Worm (Caenorhabditis elegans): ENCODE results near the gene K02A2.5.
"Not testable (repeated sequence)": the region's sequence is repeated elsewhere in the genome, so short reads cannot be mapped to it uniquely, and the experiment has no call there.

Gene K02A2.5

ce11 chrII:7374143-7374542 is 37.7 kb downstream of the K02A2.5 start, which contains the start of the genes mtch-1 and rpb-4 (continued):
- TF ChIP-seq C04F5.9 (tag; optimal IDR thresholded peaks at IDR 0.05) (no peak), jun-1 (tag; optimal IDR thresholded peaks at IDR 0.05) (no peak), fkh-10 (GFP tag; optimal IDR thresholded peaks at IDR 0.05) (no peak), ets-5 (GFP tag; IDR thresholded peaks at IDR 0.05) (no peak), mdl-1 (tag; optimal IDR thresholded peaks at IDR 0.05) (peak in 1 of 2 experiments; percentile 10), nhr-76 (tag; optimal IDR thresholded peaks at IDR 0.05) (no peak), snpc-4 (tag; optimal IDR thresholded peaks at IDR 0.05) (peak; percentile 4), nhr-77 (tag; optimal IDR thresholded peaks at IDR 0.05) (no peak), nhr-12 (tag; optimal IDR thresholded peaks at IDR 0.05) (no peak), ceh-82 (tag; optimal IDR thresholded peaks at IDR 0.05) (peak in 1 of 3 experiments; percentile 2), zip-4 (GFP tag; optimal IDR thresholded peaks at IDR 0.05) (no peak), hlh-4 (tag; optimal IDR thresholded peaks at IDR 0.05) (no peak), hpl-2 (GFP tag; optimal IDR thresholded peaks at IDR 0.05) (no peak), fkh-8 (tag; optimal IDR thresholded peaks at IDR 0.05) (no peak), mab-9 (GFP tag; IDR thresholded peaks at IDR 0.05) (no peak), ceh-90 (tag; optimal IDR thresholded peaks at IDR 0.05) (no peak), vab-15 (tag; optimal IDR thresholded peaks at IDR 0.05) (no peak), alr-1 (tag; optimal IDR thresholded peaks at IDR 0.05; ENCODE audit: borderline replicate concordance) (no peak), mep-1 (tag; optimal IDR thresholded peaks at IDR 0.05) (no peak), Y116A8C.19 (tag; optimal IDR thresholded peaks at IDR 0.05; ENCODE audit: borderline replicate concordance) (no peak), egl-27 (tag; optimal IDR thresholded peaks at IDR 0.05) (no peak), lin-14 (GFP tag; optimal IDR thresholded peaks at IDR 0.05) (peak; percentile 35), rnt-1 (tag; optimal IDR thresholded peaks at IDR 0.05) (peak; percentile 22), snu-23 (GFP tag; optimal IDR thresholded peaks at IDR 0.05) (peak; percentile 43), unc-86 (tag; optimal IDR thresholded peaks at IDR 0.05) (no peak), xbp-1 (tag; optimal IDR thresholded peaks at IDR 0.05) (peak; percentile 29), C34B4.2 (tag; optimal IDR thresholded peaks at IDR 0.05) (no peak), grh-1 (GFP tag; IDR thresholded peaks at IDR 0.05) (no peak), nhr-47 (tag; optimal IDR thresholded peaks at IDR 0.05) (peak; percentile 10), sup-37 (GFP tag; optimal IDR thresholded peaks at IDR 0.05) (no peak)

- TF ChIP-seq pqm-1 (tag; optimal IDR thresholded peaks at IDR 0.05); pag-3 (tag; optimal IDR thresholded peaks at IDR 0.05; ENCODE audit: borderline replicate concordance, insufficient read depth); lin-14 (GFP tag; optimal IDR thresholded peaks at IDR 0.05): not testable (repeated sequence)
Measured at ce11 chrII:7370195-7370594, 41.6 kb downstream of the K02A2.5 start, which contains the start of gene F43E2.11. Gene F43E2.11 (minus strand): TSS chrII:7370295.

ce11 chrII:7368761-7369160 is 43.1 kb downstream of the K02A2.5 start, which contains the start of gene F43E2.6:
Gene F43E2.6 (minus strand): TSS chrII:7368861.
- TF ChIP-seq sup-37 (GFP tag; optimal IDR thresholded peaks at IDR 0.05) (no peak), lin-14 (GFP tag; optimal IDR thresholded peaks at IDR 0.05) (no peak), irx-1 (tag; optimal IDR thresholded peaks at IDR 0.05) (no peak), hpl-2 (GFP tag; optimal IDR thresholded peaks at IDR 0.05) (no peak)

- TF ChIP-seq aly-2 (tag; optimal IDR thresholded peaks at IDR 0.05), result no peak
- TF ChIP-seq zag-1 (tag; optimal IDR thresholded peaks at IDR 0.05), result no peak
- no peak for TF ChIP-seq mab-9 (GFP tag; IDR thresholded peaks at IDR 0.05)
- no peak for TF ChIP-seq aha-1 (tag; optimal IDR thresholded peaks at IDR 0.05)
- no peak for TF ChIP-seq grh-1 (GFP tag; IDR thresholded peaks at IDR 0.05)
- TF ChIP-seq unc-130 (tag; optimal IDR thresholded peaks at IDR 0.05), result no peak
- peak; percentile 50 for TF ChIP-seq mep-1 (tag; optimal IDR thresholded peaks at IDR 0.05)
- TF ChIP-seq ets-5 (GFP tag; IDR thresholded peaks at IDR 0.05), result no peak
- peak in 1 of 2 experiments; percentile 24 for TF ChIP-seq lin-35 (GFP tag; optimal IDR thresholded peaks at IDR 0.05)
- no peak for TF ChIP-seq C34B4.2 (tag; optimal IDR thresholded peaks at IDR 0.05)
- no peak for TF ChIP-seq swsn-7 (tag; optimal IDR thresholded peaks at IDR 0.05)
- TF ChIP-seq unc-30 (tag; optimal IDR thresholded peaks at IDR 0.05), result no peak
- no peak for TF ChIP-seq nhr-76 (tag; optimal IDR thresholded peaks at IDR 0.05)
- TF ChIP-seq hlh-4 (tag; optimal IDR thresholded peaks at IDR 0.05), result no peak
- TF ChIP-seq ceh-88 (GFP tag; IDR thresholded peaks at IDR 0.05), result no peak
- no peak for TF ChIP-seq ztf-11 (tag; optimal IDR thresholded peaks at IDR 0.05)
- no peak for TF ChIP-seq mef-2 (tag; optimal IDR thresholded peaks at IDR 0.05)
- TF ChIP-seq blmp-1 (tag; optimal IDR thresholded peaks at IDR 0.05), result peak; percentile 61
- no peak for TF ChIP-seq snpc-4 (tag; optimal IDR thresholded peaks at IDR 0.05)
- TF ChIP-seq elt-2 (tag; optimal IDR thresholded peaks at IDR 0.05), result peak; percentile 38
- TF ChIP-seq fos-1 (tag; optimal IDR thresholded peaks at IDR 0.05), result no peak
- TF ChIP-seq fkh-8 (tag; optimal IDR thresholded peaks at IDR 0.05), result no peak
- TF ChIP-seq lin-14 (GFP tag; optimal IDR thresholded peaks at IDR 0.05), result peak; percentile 49
- TF ChIP-seq unc-86 (tag; optimal IDR thresholded peaks at IDR 0.05), result no peak
Measured at ce11 chrII:7363990-7364455, 47.8 kb downstream of the K02A2.5 start, which contains the start of gene msra-1. Gene msra-1 (minus strand): TSS chrII:7364040.

All from whole organism, L1 larva.